Worm (Caenorhabditis elegans): ENCODE results near the gene dmd-8.

- TF ChIP-seq unc-39 (tag; optimal IDR thresholded peaks at IDR 0.05) = no peak
- TF ChIP-seq cnd-1 (tag; optimal IDR thresholded peaks at IDR 0.05) = no peak
- no peak for TF ChIP-seq tbx-8 (GFP tag; optimal IDR thresholded peaks at IDR 0.05)
- TF ChIP-seq ces-1 (GFP tag; optimal IDR thresholded peaks at IDR 0.05) = no peak
- TF ChIP-seq M03D4.4 (tag; optimal IDR thresholded peaks at IDR 0.05) = no peak
- no peak for TF ChIP-seq bed-3 (GFP tag; optimal IDR thresholded peaks at IDR 0.05)
- TF ChIP-seq unc-62 (GFP tag; optimal IDR thresholded peaks at IDR 0.05) = no peak
- no peak for TF ChIP-seq nhr-76 (tag; optimal IDR thresholded peaks at IDR 0.05)
Measured at ce11 chrV:378231-378630, 42.0 kb upstream of the dmd-8 start.

Measured in whole organism, mixed stage, embryonic.